Fruit fly (Drosophila melanogaster) whole organism, embryonic: Measurements from ENCODE around the gene yellow-f.

ENCODE experiments used
- Antp ChIP-seq: fragments of 200-800 bp; sonication (Bioruptor generic); optimal IDR thresholded peaks from 3 replicates; lab custom pipeline; 2016; ENCODE audit warnings: missing biosample characterization, missing genetic modification characterization
- Blimp-1 ChIP-seq: fragments of 200-800 bp; sonication (Bioruptor generic); optimal IDR thresholded peaks from 3 replicates; lab custom pipeline; 2018; ENCODE audit warnings: missing biosample characterization, missing genetic modification characterization, mild to moderate bottlenecking, moderate library complexity, missing genetic modification reagents
- BtbVII ChIP-seq: fragments of 200-800 bp; sonication (Bioruptor generic); optimal IDR thresholded peaks from 3 replicates; lab custom pipeline; 2017; ENCODE audit warnings: missing biosample characterization, mild to moderate bottlenecking, missing genetic modification characterization
- CG10274 ChIP-seq: fragments of 200-800 bp; sonication (Bioruptor generic); optimal IDR thresholded peaks from 3 replicates; lab custom pipeline; 2017; ENCODE audit warnings: missing biosample characterization, mild to moderate bottlenecking, missing genetic modification characterization
- CG10979 ChIP-seq: fragments of 200-800 bp; sonication (Bioruptor generic); optimal IDR thresholded peaks from 2 replicates; lab custom pipeline; 2018; ENCODE audit warnings: missing biosample characterization, mild to moderate bottlenecking, missing genetic modification characterization, moderate library complexity
- CG14860 ChIP-seq: fragments of 200-800 bp; sonication (Bioruptor generic); IDR thresholded peaks from 3 replicates; pipeline ENCODE4 v1.3.6; 2022; ENCODE audit warnings: missing biosample characterization, missing genetic modification characterization; ENCODE audit not compliant: partially characterized antibody
- CG16779 ChIP-seq: fragments of 200-800 bp; sonication (Bioruptor generic); IDR thresholded peaks from 2 replicates; pipeline ENCODE4 v1.3.6; 2022; ENCODE audit warnings: missing biosample characterization, missing genetic modification characterization
- CG2116 ChIP-seq: fragments of 200-800 bp; sonication (Bioruptor generic); optimal IDR thresholded peaks from 3 replicates; lab custom pipeline; 2018; ENCODE audit warnings: missing biosample characterization, mild to moderate bottlenecking, missing genetic modification characterization
- CG30020 ChIP-seq: fragments of 200-800 bp; optimal IDR thresholded peaks from 2 replicates; lab custom pipeline; 2019; ENCODE audit warnings: missing biosample characterization, mild to moderate bottlenecking, missing genetic modification characterization, moderate library complexity
- CG30403 ChIP-seq: fragments of 200-800 bp; sonication (Bioruptor generic); optimal IDR thresholded peaks from 3 replicates; lab custom pipeline; 2016; ENCODE audit warnings: missing biosample characterization, missing genetic modification characterization
- CG4360 ChIP-seq: fragments of 200-800 bp; sonication (Bioruptor generic); IDR thresholded peaks from 2 replicates; pipeline ENCODE4 v1.3.6; 2022; ENCODE audit warnings: missing biosample characterization, missing genetic modification characterization
- CG4707 ChIP-seq: fragments of 200-800 bp; sonication (Bioruptor generic); optimal IDR thresholded peaks from 2 replicates; lab custom pipeline; 2018; ENCODE audit warnings: missing biosample characterization, mild to moderate bottlenecking, missing genetic modification characterization, moderate library complexity
- CG5180 ChIP-seq: fragments of 200-800 bp; sonication (Bioruptor generic); optimal IDR thresholded peaks from 3 replicates; lab custom pipeline; 2017; ENCODE audit warnings: missing biosample characterization, missing genetic modification characterization, mild to moderate bottlenecking, moderate library complexity, missing genetic modification reagents
- CG6175 ChIP-seq: fragments of 200-800 bp; sonication (Bioruptor generic); IDR thresholded peaks from 3 replicates; pipeline ENCODE4 v1.3.6; 2022; ENCODE audit warnings: missing biosample characterization, missing genetic modification characterization
- CG6813 ChIP-seq: fragments of 200-800 bp; sonication (Bioruptor generic); optimal IDR thresholded peaks from 2 replicates; lab custom pipeline; 2017; ENCODE audit warnings: missing biosample characterization, missing genetic modification characterization, mild to moderate bottlenecking, moderate library complexity, missing genetic modification reagents
- CG6854 ChIP-seq: fragments of 200-800 bp; sonication (Bioruptor generic); optimal IDR thresholded peaks from 3 replicates; lab custom pipeline; 2017; ENCODE audit warnings: missing biosample characterization, mild to moderate bottlenecking, missing genetic modification characterization
- CG8290 ChIP-seq, 3 experiments: fragments of 200-800 bp; sonication (Bioruptor generic); optimal IDR thresholded peaks; 2 replicates each; lab custom pipeline; 2016 to 2019; ENCODE audit warnings: missing biosample characterization in 3 of 3, missing genetic modification characterization in 3 of 3, mild to moderate bottlenecking in 2 of 3, moderate library complexity in 1 of 3
- Camta ChIP-seq: fragments of 200-800 bp; sonication (Bioruptor generic); optimal IDR thresholded peaks from 2 replicates; lab custom pipeline; 2016; ENCODE audit warnings: missing biosample characterization, missing genetic modification characterization
- Dip3 ChIP-seq: fragments of 200-800 bp; sonication (Bioruptor generic); optimal IDR thresholded peaks from 3 replicates; lab custom pipeline; 2016; ENCODE audit warnings: missing biosample characterization, missing genetic modification characterization
- Doc2 ChIP-seq: fragments of 200-800 bp; sonication (Bioruptor generic); IDR thresholded peaks from 2 replicates; pipeline ENCODE4 v1.3.6; 2022; ENCODE audit warnings: missing biosample characterization, missing genetic modification characterization
- Dref ChIP-seq: fragments of 200-800 bp; sonication (Bioruptor generic); IDR thresholded peaks from 2 replicates; pipeline ENCODE4 v1.3.6; 2022; ENCODE audit warnings: missing biosample characterization, missing genetic modification characterization
- H15 ChIP-seq: fragments of 200-800 bp; sonication (Bioruptor generic); IDR thresholded peaks from 3 replicates; pipeline ENCODE4 v1.3.6; 2022; ENCODE audit warnings: missing biosample characterization, missing genetic modification characterization
- Hey ChIP-seq: fragments of 200-800 bp; sonication (Bioruptor generic); optimal IDR thresholded peaks from 3 replicates; lab custom pipeline; 2018; ENCODE audit warnings: missing biosample characterization, mild to moderate bottlenecking, missing genetic modification characterization
- HmgD ChIP-seq: fragments of 200-800 bp; sonication (Bioruptor generic); optimal IDR thresholded peaks from 3 replicates; lab custom pipeline; 2016; ENCODE audit warnings: missing biosample characterization, missing genetic modification characterization
- Myb ChIP-seq: fragments of 200-800 bp; sonication (Bioruptor generic); optimal IDR thresholded peaks from 2 replicates; lab custom pipeline; 2016; ENCODE audit warnings: missing biosample characterization, missing genetic modification characterization
- Neu2 ChIP-seq: fragments of 200-800 bp; sonication (Bioruptor generic); optimal IDR thresholded peaks from 3 replicates; lab custom pipeline; 2016; ENCODE audit warnings: missing biosample characterization, missing genetic modification characterization, borderline replicate concordance
- NfI ChIP-seq: fragments of 200-800 bp; sonication (Bioruptor generic); optimal IDR thresholded peaks from 3 replicates; lab custom pipeline; 2018; ENCODE audit warnings: missing biosample characterization, mild to moderate bottlenecking, missing genetic modification characterization, moderate library complexity
- Rx ChIP-seq: fragments of 200-800 bp; sonication (Bioruptor generic); IDR thresholded peaks from 2 replicates; pipeline ENCODE4 v1.3.6; 2022; ENCODE audit warnings: missing biosample characterization, missing genetic modification characterization
- Spps ChIP-seq: fragments of 200-800 bp; sonication (Bioruptor generic); optimal IDR thresholded peaks from 2 replicates; lab custom pipeline; 2018; ENCODE audit warnings: missing biosample characterization, mild to moderate bottlenecking, missing genetic modification characterization
- Trl ChIP-seq, 3 experiments: fragments of >200 bp in 2 of 3; fragments of 200-800 bp in 1 of 3; sonication (Bioruptor generic) in 1 of 3; optimal IDR thresholded peaks; 2 replicates in 1 of 3; 3 replicates in 2 of 3; lab custom pipeline; 2016 to 2017; ENCODE audit warnings: missing biosample characterization in 1 of 3, missing genetic modification characterization in 1 of 3
- bab2 ChIP-seq: fragments of 200-800 bp; sonication (Bioruptor generic); optimal IDR thresholded peaks from 2 replicates; lab custom pipeline; 2016; ENCODE audit warnings: missing biosample characterization, missing genetic modification characterization
- chm ChIP-seq: fragments of 200-800 bp; sonication (Bioruptor generic); IDR thresholded peaks from 2 replicates; pipeline ENCODE4 v1.3.6; 2022; ENCODE audit warnings: missing biosample characterization, missing genetic modification characterization
- ci ChIP-seq: fragments of 200-800 bp; sonication (Bioruptor generic); IDR thresholded peaks from 3 replicates; pipeline ENCODE4 v1.3.6; 2022; ENCODE audit warnings: missing biosample characterization, missing genetic modification characterization
- crol ChIP-seq: fragments of 200-800 bp; sonication (Bioruptor generic); IDR thresholded peaks from 2 replicates; pipeline ENCODE4 v1.3.6; 2022; ENCODE audit warnings: missing biosample characterization, missing genetic modification characterization
- dpn ChIP-seq, 2 experiments: fragments of 200-800 bp; sonication (Bioruptor generic); optimal IDR thresholded peaks; 3 replicates each; lab custom pipeline; 2016; ENCODE audit warnings: missing biosample characterization in 2 of 2, missing genetic modification characterization in 2 of 2
- gem ChIP-seq: fragments of 200-800 bp; sonication (Bioruptor generic); optimal IDR thresholded peaks from 2 replicates; lab custom pipeline; 2019; ENCODE audit warnings: missing biosample characterization, mild to moderate bottlenecking, missing genetic modification characterization, moderate library complexity
- gfzf ChIP-seq: fragments of 200-800 bp; sonication (Bioruptor generic); optimal IDR thresholded peaks from 2 replicates; lab custom pipeline; 2016; ENCODE audit warnings: missing biosample characterization, mild to moderate bottlenecking, missing genetic modification characterization, moderate library complexity
- hbn ChIP-seq: fragments of 200-800 bp; sonication (Bioruptor generic); IDR thresholded peaks from 2 replicates; pipeline ENCODE4 v1.3.6; 2022; ENCODE audit warnings: missing biosample characterization, missing genetic modification characterization; ENCODE audit not compliant: partially characterized antibody
- her ChIP-seq: fragments of 200-800 bp; sonication (Bioruptor generic); optimal IDR thresholded peaks from 2 replicates; lab custom pipeline; 2016; ENCODE audit warnings: missing biosample characterization, missing genetic modification characterization
- ind ChIP-seq: fragments of 200-800 bp; sonication (Bioruptor generic); optimal IDR thresholded peaks from 3 replicates; lab custom pipeline; 2016; ENCODE audit warnings: missing biosample characterization, missing genetic modification characterization
- lab ChIP-seq: fragments of 200-800 bp; sonication (Bioruptor generic); optimal IDR thresholded peaks from 3 replicates; lab custom pipeline; 2017; ENCODE audit warnings: missing biosample characterization, missing genetic modification characterization, mild to moderate bottlenecking, moderate library complexity, missing genetic modification reagents
- pfk ChIP-seq: fragments of 200-800 bp; sonication (Bioruptor generic); optimal IDR thresholded peaks from 2 replicates; lab custom pipeline; 2018; ENCODE audit warnings: missing biosample characterization, mild to moderate bottlenecking, missing genetic modification characterization, moderate library complexity
- sd ChIP-seq: fragments of 200-800 bp; sonication (Bioruptor generic); optimal IDR thresholded peaks from 3 replicates; lab custom pipeline; 2018; ENCODE audit warnings: missing biosample characterization, mild to moderate bottlenecking, missing genetic modification characterization, moderate library complexity
- sens ChIP-seq: fragments of 200-800 bp; sonication (Bioruptor generic); peaks from one replicate; lab custom pipeline; 2016; ENCODE audit warnings: missing biosample characterization, missing genetic modification characterization
- slbo ChIP-seq: fragments of 200-800 bp; sonication (Bioruptor generic); IDR thresholded peaks from 2 replicates; pipeline ENCODE4 v1.3.6; 2022; ENCODE audit warnings: missing biosample characterization, missing genetic modification characterization
- stc ChIP-seq: fragments of 200-800 bp; sonication (Bioruptor generic); IDR thresholded peaks from 2 replicates; pipeline ENCODE4 v1.3.6; 2022; ENCODE audit warnings: missing biosample characterization, missing genetic modification characterization
- tna ChIP-seq: fragments of 200-800 bp; sonication (Bioruptor generic); IDR thresholded peaks from 2 replicates; pipeline ENCODE4 v1.3.6; 2022; ENCODE audit warnings: missing biosample characterization, missing genetic modification characterization; ENCODE audit not compliant: partially characterized antibody
- vvl ChIP-seq: fragments of 200-800 bp; sonication (Bioruptor generic); IDR thresholded peaks from 2 replicates; pipeline ENCODE4 v1.3.6; 2022; ENCODE audit warnings: missing biosample characterization, missing genetic modification characterization
- wdn ChIP-seq: fragments of 200-800 bp; sonication (Bioruptor generic); IDR thresholded peaks from 2 replicates; pipeline ENCODE4 v1.3.6; 2022; ENCODE audit warnings: missing biosample characterization, missing genetic modification characterization
- zf30C ChIP-seq: fragments of 200-800 bp; sonication (Bioruptor generic); optimal IDR thresholded peaks from 3 replicates; lab custom pipeline; 2018; ENCODE audit warnings: missing biosample characterization, mild to moderate bottlenecking, missing genetic modification characterization

Gene yellow-f

DNA sequence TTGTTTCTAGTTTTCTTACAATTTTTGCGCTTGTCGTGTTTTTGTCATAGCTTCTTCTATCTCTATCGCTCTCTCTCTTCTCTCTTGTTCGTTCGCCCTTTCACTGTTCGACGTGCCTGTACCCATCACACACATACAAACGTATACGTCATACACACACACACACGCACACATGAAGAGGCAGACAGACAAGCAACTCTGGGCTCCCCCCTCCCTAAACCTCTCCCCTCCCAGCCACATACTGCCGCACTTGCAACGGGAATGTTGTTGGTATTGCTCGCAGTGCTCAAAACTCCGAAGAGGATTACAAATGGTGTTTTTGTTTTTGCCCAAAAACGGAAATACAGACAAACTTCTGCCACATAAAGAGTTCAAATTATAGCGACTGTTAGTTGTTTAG, 20.0 kb upstream of the yellow-f start (continued):
- TF ChIP-seq CG30020 (tag; lab: Kevin White, UChicago): no peak
- no peak for TF ChIP-seq Rx (GFP tag; lab: Robert Waterston, UW)
- TF ChIP-seq HmgD: no peak
- peak; percentile 18 for TF ChIP-seq CG5180 (GFP tag; lab: Kevin White, UChicago)
- TF ChIP-seq bab2 (GFP tag; lab: Kevin White, UChicago): no peak
- peak; percentile 57; the same call in 1 of the 2 replicates for TF ChIP-seq CG4360
- TF ChIP-seq pfk (GFP tag; lab: Kevin White, UChicago): no peak
- no peak for TF ChIP-seq Neu2 (GFP tag; lab: Kevin White, UChicago)
- TF ChIP-seq her: no peak
- TF ChIP-seq BtbVII (GFP tag; lab: Kevin White, UChicago): no peak
- no peak for TF ChIP-seq hbn
- peak; percentile 48 for TF ChIP-seq Blimp-1 (GFP tag; lab: Kevin White, UChicago)
- no peak for TF ChIP-seq CG14860 (GFP tag; lab: Robert Waterston, UW)
- TF ChIP-seq Trl (optimal IDR thresholded peaks at IDR 0.05; lab: Kevin White, UChicago): no peak
- no peak for TF ChIP-seq Trl (GFP tag; optimal IDR thresholded peaks at IDR 0.05; lab: Kevin White, UChicago)
- TF ChIP-seq dpn (GFP tag; optimal IDR thresholded peaks at IDR 0.05; lab: Kevin White, UChicago): no peak
- peak; percentile 95 for TF ChIP-seq crol (GFP tag; lab: Robert Waterston, UW)
- peak; percentile 67 for TF ChIP-seq chm (GFP tag; lab: Robert Waterston, UW)
- no peak for TF ChIP-seq Hey (tag; lab: Kevin White, UChicago)
- no peak for TF ChIP-seq Dref (GFP tag; lab: Robert Waterston, UW)
- no peak for TF ChIP-seq zf30C (GFP tag; lab: Kevin White, UChicago)
- TF ChIP-seq CG6175 (GFP tag; lab: Robert Waterston, UW): 0 out of 3 replicates have a peak, but pooled peaks have one; percentile 44
- TF ChIP-seq CG10274 (GFP tag; lab: Kevin White, UChicago): no peak
- peak; percentile 18; the same call in 1 of the 3 replicates for TF ChIP-seq ci
- TF ChIP-seq sens (GFP tag; lab: Kevin White, UChicago): peak; percentile 46
- TF ChIP-seq ind (GFP tag; lab: Kevin White, UChicago): no peak
- no peak for TF ChIP-seq lab (GFP tag; lab: Kevin White, UChicago)
- no peak for TF ChIP-seq CG10979 (tag; lab: Kevin White, UChicago)
- TF ChIP-seq gfzf: no peak
- TF ChIP-seq Dip3: no peak
- TF ChIP-seq H15 (GFP tag; lab: Robert Waterston, UW): 0 out of 3 replicates have a peak, but pooled peaks have one; percentile 24
- no peak for TF ChIP-seq Myb (GFP tag; lab: Kevin White, UChicago)
- TF ChIP-seq Antp: no peak
- no peak for TF ChIP-seq CG8290 (GFP tag; optimal IDR thresholded peaks at IDR 0.05; lab: Kevin White, UChicago)
- TF ChIP-seq CG8290 (tag; optimal IDR thresholded peaks at IDR 0.05; lab: Kevin White, UChicago): peak in 1 of 2 experiments; percentile 3
- 0 out of 2 replicates have a peak, but pooled peaks have one; percentile 24 for TF ChIP-seq wdn (GFP tag; lab: Robert Waterston, UW)
- TF ChIP-seq CG2116 (GFP tag; lab: Kevin White, UChicago): peak; percentile 72
- no peak for TF ChIP-seq CG4707 (GFP tag; lab: Kevin White, UChicago)
- no peak for TF ChIP-seq slbo (GFP tag; lab: Robert Waterston, UW)
- peak; percentile 43 for TF ChIP-seq sd (tag; lab: Kevin White, UChicago)
- peak; percentile 20; the same call in 1 of the 2 replicates for TF ChIP-seq tna (GFP tag; lab: Robert Waterston, UW)
- TF ChIP-seq Camta (GFP tag; lab: Kevin White, UChicago): no peak
- TF ChIP-seq CG30403: no peak
- TF ChIP-seq CG16779: no peak
- no peak for TF ChIP-seq CG6854
- no peak for TF ChIP-seq Spps (tag; lab: Kevin White, UChicago)
- TF ChIP-seq vvl (GFP tag; lab: Robert Waterston, UW): no peak
- TF ChIP-seq Doc2 (GFP tag; lab: Robert Waterston, UW): no peak
- no peak for TF ChIP-seq stc (GFP tag; lab: Robert Waterston, UW)
- TF ChIP-seq CG6813 (GFP tag; lab: Kevin White, UChicago): no peak
- TF ChIP-seq gem (tag; lab: Kevin White, UChicago): no peak
- TF ChIP-seq NfI (GFP tag; lab: Kevin White, UChicago): no peak
